Fruit fly (Drosophila melanogaster) whole organism, adult: ENCODE data around the gene CG32074.

ENCODE experiments used
- CG11617 ChIP-seq: fragments of 200-800 bp; sonication (Bioruptor generic); optimal IDR thresholded peaks from 2 replicates; lab custom pipeline; 2017; ENCODE audit warnings: mild to moderate bottlenecking, missing biosample characterization, missing genetic modification reagents, missing genetic modification characterization
- CG12768 ChIP-seq: fragments of 200-800 bp; sonication (Bioruptor generic); optimal IDR thresholded peaks from 2 replicates; lab custom pipeline; 2017; ENCODE audit warnings: missing biosample characterization, missing genetic modification characterization, mild to moderate bottlenecking, moderate library complexity, missing genetic modification reagents
- CG14711 ChIP-seq: fragments of 200-800 bp; sonication (Bioruptor generic); optimal IDR thresholded peaks from 2 replicates; lab custom pipeline; 2018; ENCODE audit warnings: missing biosample characterization, mild to moderate bottlenecking, missing genetic modification characterization, moderate library complexity
- CG1620 ChIP-seq: fragments of 200-800 bp; sonication (Bioruptor generic); optimal IDR thresholded peaks from 2 replicates; lab custom pipeline; 2016; ENCODE audit warnings: missing biosample characterization, missing genetic modification characterization
- CG33017 ChIP-seq: fragments of 200-800 bp; sonication (Bioruptor generic); optimal IDR thresholded peaks from 2 replicates; lab custom pipeline; 2018; ENCODE audit warnings: missing biosample characterization, mild to moderate bottlenecking, missing genetic modification characterization, moderate library complexity
- CG5204 ChIP-seq: fragments of 200-800 bp; sonication (Bioruptor generic); optimal IDR thresholded peaks from 2 replicates; lab custom pipeline; 2016; ENCODE audit warnings: missing biosample characterization, missing genetic modification characterization
- CG7045 ChIP-seq: fragments of 200-800 bp; sonication (Bioruptor generic); optimal IDR thresholded peaks from 2 replicates; lab custom pipeline; 2017; ENCODE audit warnings: missing biosample characterization, mild to moderate bottlenecking, missing genetic modification characterization
- CG7101 ChIP-seq: fragments of 200-800 bp; sonication (Bioruptor generic); optimal IDR thresholded peaks from 2 replicates; lab custom pipeline; 2018; ENCODE audit warnings: missing biosample characterization, mild to moderate bottlenecking, missing genetic modification characterization, moderate library complexity
- Clk ChIP-seq: fragments of 200-800 bp; sonication (Bioruptor generic); optimal IDR thresholded peaks from 2 replicates; lab custom pipeline; 2017; ENCODE audit warnings: missing biosample characterization, missing genetic modification characterization
- Crg-1 ChIP-seq: fragments of 200-800 bp; sonication (Bioruptor generic); optimal IDR thresholded peaks from 2 replicates; lab custom pipeline; 2016; ENCODE audit warnings: missing biosample characterization, missing genetic modification characterization
- Hr96 ChIP-seq: fragments of 200-800 bp; sonication (Bioruptor generic); optimal IDR thresholded peaks from 2 replicates; lab custom pipeline; 2016; ENCODE audit warnings: missing biosample characterization, missing genetic modification characterization
- Mnt ChIP-seq: fragments of 200-800 bp; sonication (Bioruptor generic); optimal IDR thresholded peaks from 2 replicates; lab custom pipeline; 2016; ENCODE audit warnings: missing biosample characterization, mild to moderate bottlenecking, missing genetic modification characterization
- bab1 ChIP-seq: fragments of 200-800 bp; sonication (Bioruptor generic); optimal IDR thresholded peaks from 3 replicates; lab custom pipeline; 2019; ENCODE audit warnings: missing biosample characterization, mild to moderate bottlenecking, missing genetic modification characterization, moderate library complexity
- cic ChIP-seq: fragments of 200-800 bp; sonication (Bioruptor generic); optimal IDR thresholded peaks from 2 replicates; lab custom pipeline; 2017; ENCODE audit warnings: missing biosample characterization, mild to moderate bottlenecking, missing genetic modification characterization, moderate library complexity
- cnc ChIP-seq, 2 experiments: fragments of >200 bp; optimal IDR thresholded peaks; 2 replicates each; lab custom pipeline; 2017
- kay ChIP-seq: fragments of 200-800 bp; sonication (Bioruptor generic); peaks from one replicate; lab custom pipeline; 2016; ENCODE audit warnings: missing biosample characterization, missing genetic modification characterization, borderline replicate concordance
- ovo ChIP-seq: fragments of 200-800 bp; sonication (Bioruptor generic); optimal IDR thresholded peaks from 2 replicates; lab custom pipeline; 2016; ENCODE audit warnings: missing biosample characterization, missing genetic modification characterization
- pad ChIP-seq: fragments of 200-800 bp; sonication (Bioruptor generic); optimal IDR thresholded peaks from 3 replicates; lab custom pipeline; 2017; ENCODE audit warnings: missing biosample characterization, missing genetic modification characterization, mild to moderate bottlenecking, moderate library complexity, missing genetic modification reagents
- tj ChIP-seq: fragments of 200-800 bp; sonication (Bioruptor generic); optimal IDR thresholded peaks from 3 replicates; lab custom pipeline; 2017; ENCODE audit warnings: missing biosample characterization, mild to moderate bottlenecking, missing genetic modification characterization, moderate library complexity
- toe ChIP-seq: fragments of 200-800 bp; sonication (Bioruptor generic); optimal IDR thresholded peaks from 2 replicates; lab custom pipeline; 2016; ENCODE audit warnings: missing biosample characterization, missing genetic modification characterization

CG32074 gene

DNA sequence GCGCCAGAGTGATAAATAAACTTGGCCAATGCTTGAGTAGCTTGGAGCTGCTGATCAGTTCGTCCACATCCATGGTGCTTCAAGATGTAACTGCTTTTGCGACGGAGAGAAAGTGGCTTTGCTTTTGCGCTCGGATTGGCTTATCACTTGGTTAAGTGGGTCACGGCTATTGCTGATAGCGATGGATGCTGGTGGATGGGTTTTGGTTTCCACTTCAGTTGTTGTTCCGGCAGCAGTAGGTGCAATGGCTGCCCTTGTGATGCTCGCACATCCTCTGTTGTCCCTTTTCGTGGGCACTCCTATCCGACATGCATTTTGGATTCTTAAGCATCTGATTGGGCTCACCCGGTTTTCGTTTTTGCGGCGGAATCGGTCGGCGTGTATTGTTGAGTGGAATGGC is 37.8 kb downstream of the CG32074 start:
- TF ChIP-seq tj: no peak
- no peak for TF ChIP-seq cic
- no peak for TF ChIP-seq cnc (optimal IDR thresholded peaks at IDR 0.05; lab: Kevin White, UChicago)
- no peak for TF ChIP-seq CG1620 (GFP tag; lab: Kevin White, UChicago)
- no peak for TF ChIP-seq kay (GFP tag; lab: Kevin White, UChicago)
- TF ChIP-seq toe (GFP tag; lab: Kevin White, UChicago): no peak
- no peak for TF ChIP-seq pad (GFP tag; lab: Kevin White, UChicago)
- no peak for TF ChIP-seq ovo (GFP tag; lab: Kevin White, UChicago)
- TF ChIP-seq CG33017: no peak

DNA sequence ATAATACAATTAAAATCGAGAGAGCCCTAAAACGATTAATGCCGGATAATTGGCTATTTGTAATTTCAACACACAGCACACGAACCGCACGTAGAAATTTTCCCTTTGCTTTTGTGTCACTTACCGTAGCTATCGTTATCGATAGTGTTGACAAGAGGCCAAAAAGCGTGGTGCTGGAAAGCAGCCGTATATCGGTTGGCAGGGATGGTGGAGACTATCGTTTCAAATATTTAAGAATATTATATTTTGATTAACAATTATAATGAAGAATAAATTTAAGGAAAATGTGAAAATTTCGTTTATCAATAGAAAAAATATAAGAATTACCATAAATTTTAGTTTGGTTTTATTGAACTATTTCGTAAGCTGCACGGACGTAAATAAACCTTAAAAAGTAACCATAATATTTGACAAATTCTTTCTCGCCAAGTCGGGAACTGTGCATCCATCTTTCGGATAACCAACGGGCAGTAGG is 39.0 kb downstream of the CG32074 start, which contains the start of gene JIL-1:
Gene JIL-1, minus strand, starts transcription at position 148 of the 475 bp plus-strand sequence.
- TF ChIP-seq kay (GFP tag; lab: Kevin White, UChicago) (peak; percentile 90), CG11617 (peak; percentile 7), cnc (optimal IDR thresholded peaks at IDR 0.05; lab: Kevin White, UChicago) (no peak), pad (GFP tag; lab: Kevin White, UChicago) (peak; percentile 75), CG33017 (peak; percentile 66), CG1620 (GFP tag; lab: Kevin White, UChicago) (peak; percentile 83), Mnt (GFP tag; lab: Kevin White, UChicago) (peak; percentile 78), CG7101 (tag; lab: Kevin White, UChicago) (peak; percentile 82), CG5204 (peak; percentile 69), CG7045 (peak; percentile 55), CG14711 (tag; lab: Kevin White, UChicago) (peak; percentile 47), CG12768 (GFP tag; lab: Kevin White, UChicago) (peak; percentile 76), cic (no peak), bab1 (GFP tag; lab: Kevin White, UChicago) (peak; percentile 80), Crg-1 (GFP tag; lab: Kevin White, UChicago) (peak; percentile 86), ovo (GFP tag; lab: Kevin White, UChicago) (peak; percentile 57), tj (no peak), Hr96 (GFP tag; lab: Kevin White, UChicago) (peak; percentile 73), toe (GFP tag; lab: Kevin White, UChicago) (peak; percentile 75), Clk (peak; percentile 67)

DNA sequence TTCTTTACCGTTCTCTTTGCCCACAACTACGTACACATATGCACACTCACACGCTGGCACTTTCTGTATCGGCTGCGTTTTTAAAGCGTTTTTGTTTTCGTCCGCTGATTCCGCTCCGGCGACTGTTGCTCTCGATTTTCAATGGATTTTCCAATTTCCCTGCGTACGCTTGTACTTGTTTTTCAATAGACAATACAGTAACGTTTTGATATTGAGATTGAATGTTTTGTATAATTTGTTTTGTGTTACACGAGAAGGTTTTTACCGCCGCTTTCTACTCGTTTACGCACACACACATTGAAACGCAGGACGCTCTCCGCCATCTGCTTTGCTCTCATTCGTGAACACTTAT is 39.5 kb downstream of the CG32074 start:
- TF ChIP-seq Mnt (GFP tag; lab: Kevin White, UChicago) (no peak), cic (peak; percentile 3)

DNA sequence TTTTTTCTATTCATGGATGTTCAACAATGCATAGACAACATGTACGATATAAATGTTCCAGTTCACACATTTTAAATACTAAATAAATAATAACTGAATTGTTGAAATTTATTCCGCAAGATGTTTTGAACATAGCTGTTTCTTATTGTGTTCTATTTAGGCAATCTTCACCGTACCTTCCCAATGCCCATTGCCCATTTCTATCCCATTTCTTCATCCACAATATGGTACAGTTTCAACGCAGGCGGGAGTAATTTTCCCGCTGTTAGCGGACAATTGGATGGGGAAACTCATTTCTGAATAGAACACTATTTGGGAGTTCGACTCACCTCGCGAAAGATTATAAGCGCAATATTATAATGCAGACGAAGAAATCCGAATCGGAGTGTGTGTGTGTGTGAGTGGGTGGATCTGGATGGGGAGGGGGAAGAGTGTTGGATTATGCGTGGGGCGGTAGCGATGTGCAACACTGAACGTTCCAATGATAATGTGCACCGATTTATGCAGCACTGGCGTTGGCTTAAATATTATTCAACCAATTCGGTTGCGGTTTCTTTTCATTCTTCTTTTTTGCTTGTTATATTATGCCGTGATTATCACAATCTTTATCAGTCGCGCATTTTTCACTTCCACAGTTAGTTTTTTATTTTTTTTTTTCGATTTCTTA is 40.0 kb downstream of the CG32074 start:
- peak; percentile 63 for TF ChIP-seq CG11617
- TF ChIP-seq cnc (optimal IDR thresholded peaks at IDR 0.05; lab: Kevin White, UChicago): no peak
- TF ChIP-seq Mnt (GFP tag; lab: Kevin White, UChicago): peak; percentile 70
- peak; percentile 90 for TF ChIP-seq Crg-1 (GFP tag; lab: Kevin White, UChicago)
- TF ChIP-seq CG5204: peak; percentile 24
- TF ChIP-seq toe (GFP tag; lab: Kevin White, UChicago): peak; percentile 75
- peak; percentile 82 for TF ChIP-seq CG12768 (GFP tag; lab: Kevin White, UChicago)
- TF ChIP-seq cic: peak; percentile 82
- TF ChIP-seq ovo (GFP tag; lab: Kevin White, UChicago): peak; percentile 7
- peak; percentile 51 for TF ChIP-seq tj
- peak; percentile 54 for TF ChIP-seq CG14711 (tag; lab: Kevin White, UChicago)
- peak; percentile 6 for TF ChIP-seq kay (GFP tag; lab: Kevin White, UChicago)
- TF ChIP-seq CG1620 (GFP tag; lab: Kevin White, UChicago): peak; percentile 79
- TF ChIP-seq CG7045: peak; percentile 56
- peak; percentile 53 for TF ChIP-seq Clk
- peak; percentile 78 for TF ChIP-seq CG7101 (tag; lab: Kevin White, UChicago)
- TF ChIP-seq pad (GFP tag; lab: Kevin White, UChicago): peak; percentile 76
- peak; percentile 50 for TF ChIP-seq CG33017
- TF ChIP-seq Hr96 (GFP tag; lab: Kevin White, UChicago): peak; percentile 81
- no peak for TF ChIP-seq bab1 (GFP tag; lab: Kevin White, UChicago)

DNA sequence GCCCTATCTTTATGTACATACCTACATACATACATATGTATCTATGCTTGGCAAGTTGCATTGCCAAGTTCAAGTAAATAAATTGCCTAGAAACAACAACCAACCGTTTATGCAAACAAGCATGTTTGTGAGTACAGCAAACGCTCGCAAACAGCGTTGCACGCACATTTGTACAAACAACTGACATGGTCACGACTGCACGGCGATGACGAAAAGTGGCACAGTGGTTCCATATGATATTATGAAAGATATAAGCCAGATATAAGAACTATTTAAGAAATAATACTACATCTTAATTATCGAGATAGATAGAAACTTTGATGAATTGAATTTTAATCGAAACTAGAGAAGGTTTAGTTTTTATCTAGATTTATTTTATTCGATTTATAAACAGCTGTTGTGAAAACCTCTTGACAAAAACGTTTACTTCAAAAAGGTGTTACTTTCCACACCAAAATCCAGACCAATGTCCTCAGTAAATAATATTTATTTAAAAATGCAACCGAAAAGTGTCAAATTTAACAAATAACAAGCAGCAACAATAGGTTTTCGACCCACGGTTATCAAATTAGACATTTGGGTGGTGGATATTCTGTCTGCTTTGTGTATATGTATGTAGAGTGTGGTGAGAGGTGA is 42.2 kb downstream of the CG32074 start:
- TF ChIP-seq cnc (optimal IDR thresholded peaks at IDR 0.05; lab: Kevin White, UChicago) (no peak), toe (GFP tag; lab: Kevin White, UChicago) (no peak), kay (GFP tag; lab: Kevin White, UChicago) (peak; percentile 86), CG5204 (peak; percentile 50), CG1620 (GFP tag; lab: Kevin White, UChicago) (no peak), CG11617 (peak; percentile 77), ovo (GFP tag; lab: Kevin White, UChicago) (no peak), CG14711 (tag; lab: Kevin White, UChicago) (peak; percentile 29), Mnt (GFP tag; lab: Kevin White, UChicago) (no peak), pad (GFP tag; lab: Kevin White, UChicago) (peak; percentile 15), tj (peak; percentile 63), Crg-1 (GFP tag; lab: Kevin White, UChicago) (no peak), CG7101 (tag; lab: Kevin White, UChicago) (peak; percentile 47), CG12768 (GFP tag; lab: Kevin White, UChicago) (no peak), CG33017 (peak; percentile 48), Hr96 (GFP tag; lab: Kevin White, UChicago) (no peak), cic (no peak), CG7045 (peak; percentile 39), Clk (no peak), bab1 (GFP tag; lab: Kevin White, UChicago) (peak; percentile 59)
